Fruit fly (Drosophila melanogaster): ENCODE data around the gene CG10516.

dm6 chr3L:15999358-16000005, 31.5 kb downstream of the CG10516 start:
- TF ChIP-seq tup (GFP tag; optimal IDR thresholded peaks at IDR 0.05) (no peak), lola (GFP tag; optimal IDR thresholded peaks at IDR 0.05) (no peak), CG6854 (GFP tag; optimal IDR thresholded peaks at IDR 0.05) (no peak), Deaf1 (tag; optimal IDR thresholded peaks at IDR 0.05) (no peak), fd64A (GFP tag; optimal IDR thresholded peaks at IDR 0.05) (no peak), Sry-β (GFP tag; optimal IDR thresholded peaks at IDR 0.05) (no peak), CG11093 (GFP tag; IDR thresholded peaks at IDR 0.05) (peak; percentile 26; the same call in 1 of the 3 replicates), CG7357 (GFP tag; IDR thresholded peaks at IDR 0.05) (no peak), ftz-f1 (GFP tag; optimal IDR thresholded peaks at IDR 0.05) (peak; percentile 58), usp (GFP tag; optimal IDR thresholded peaks at IDR 0.05) (no peak), maf-S (GFP tag; optimal IDR thresholded peaks at IDR 0.05) (no peak)

All from whole organism, embryonic.